Worm (Caenorhabditis elegans) whole organism, L3 larva: ENCODE data around the gene ZK287.7.

ENCODE experiments used
- elt-1 ChIP-seq: fragments of 150-350 bp; optimal IDR thresholded peaks from 2 replicates; lab custom pipeline; 2014; ENCODE audit warnings: missing biosample characterization, missing genetic modification characterization
- nhr-76 ChIP-seq: fragments of 150-350 bp; sonication (generic microtip); optimal IDR thresholded peaks from 5 replicates; lab custom pipeline; 2014; ENCODE audit warnings: missing biosample characterization, missing genetic modification characterization
- pqm-1 ChIP-seq: fragments of 150-350 bp; optimal IDR thresholded peaks from 2 replicates; lab custom pipeline; 2017; ENCODE audit warnings: missing biosample characterization, missing genetic modification characterization, inconsistent platforms
- snpc-4 ChIP-seq: fragments of 150-350 bp; optimal IDR thresholded peaks from 2 replicates; lab custom pipeline; 2014; ENCODE audit warnings: missing biosample characterization, missing genetic modification characterization
- tbx-2 ChIP-seq: sonication (generic microtip); optimal IDR thresholded peaks from 2 replicates; lab custom pipeline; 2016; ENCODE audit warnings: mild to moderate bottlenecking, missing genetic modification characterization, missing compliant biosample characterization
- unc-39 ChIP-seq: sonication (generic microtip); optimal IDR thresholded peaks from 4 replicates; lab custom pipeline; 2017; ENCODE audit warnings: missing biosample characterization, missing genetic modification characterization
- unc-62 ChIP-seq: fragments of 150-350 bp; sonication (generic microtip); optimal IDR thresholded peaks from 4 replicates; lab custom pipeline; 2014; ENCODE audit warnings: missing biosample characterization, missing genetic modification reagents, missing genetic modification characterization

DNA sequence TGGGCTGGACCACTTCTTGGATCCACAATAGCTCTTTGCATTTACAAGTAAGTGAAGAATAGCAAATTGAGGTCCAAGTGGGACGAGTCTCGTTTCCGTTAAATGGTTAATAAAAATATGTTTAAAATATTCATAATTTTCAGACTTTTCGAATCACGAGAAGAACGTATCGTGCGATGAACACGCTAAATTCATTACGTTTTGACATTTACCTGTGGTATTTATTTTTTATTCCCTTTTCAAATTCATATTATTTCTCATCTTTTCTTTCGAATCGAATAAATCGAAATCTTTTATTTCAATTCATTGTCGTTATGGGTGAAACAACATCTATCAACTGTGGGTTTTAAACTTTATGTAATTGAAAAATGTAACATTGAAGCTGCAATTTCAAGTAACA lies 46.5 kb downstream of the ZK287.7 start, which contains the start of gene marc-1:
- TF ChIP-seq snpc-4 (tag; lab: Kevin White, UChicago) (no peak), unc-62 (no peak), tbx-2 (no peak), nhr-76 (tag; lab: Kevin White, UChicago) (no peak), elt-1 (tag; lab: Kevin White, UChicago) (no peak), unc-39 (no peak), pqm-1 (tag; lab: Kevin White, UChicago) (no peak)
